Fruit fly (Drosophila melanogaster) whole organism, prepupa: ENCODE data around the gene CG16762.
A peak's percentile ranks its signal among the peaks of the same experiment; 100 is the strongest.

ENCODE experiments used
- Blimp-1 ChIP-seq: fragments of 200-800 bp; sonication (Bioruptor generic); optimal IDR thresholded peaks from 3 replicates; lab custom pipeline; 2017; ENCODE audit warnings: missing biosample characterization, missing genetic modification characterization, mild to moderate bottlenecking, moderate library complexity, missing genetic modification reagents
- CG10631 ChIP-seq: fragments of 200-800 bp; sonication (Bioruptor generic); optimal IDR thresholded peaks from 2 replicates; lab custom pipeline; 2016; ENCODE audit warnings: missing biosample characterization, missing genetic modification characterization
- CG10669 ChIP-seq: fragments of 200-800 bp; sonication (Bioruptor generic); optimal IDR thresholded peaks from 3 replicates; lab custom pipeline; 2018; ENCODE audit warnings: missing biosample characterization, mild to moderate bottlenecking, missing genetic modification characterization, moderate library complexity
- CG11762 ChIP-seq: fragments of 200-800 bp; sonication (Bioruptor generic); optimal IDR thresholded peaks from 3 replicates; lab custom pipeline; 2016; ENCODE audit warnings: missing biosample characterization, missing genetic modification characterization; ENCODE audit not compliant: insufficient read depth
- CG11902 ChIP-seq: fragments of 200-800 bp; sonication (Bioruptor generic); optimal IDR thresholded peaks from 3 replicates; lab custom pipeline; 2016; ENCODE audit warnings: missing biosample characterization, missing genetic modification characterization
- CG1621 ChIP-seq: fragments of 200-800 bp; sonication (Bioruptor generic); optimal IDR thresholded peaks from 3 replicates; lab custom pipeline; 2018; ENCODE audit warnings: missing biosample characterization, mild to moderate bottlenecking, missing genetic modification characterization
- CG31627 ChIP-seq: fragments of 200-800 bp; sonication (Bioruptor generic); optimal IDR thresholded peaks from 3 replicates; lab custom pipeline; 2016; ENCODE audit warnings: missing biosample characterization, missing genetic modification characterization
- CG34406 ChIP-seq: fragments of 200-800 bp; sonication (Bioruptor generic); optimal IDR thresholded peaks from 3 replicates; lab custom pipeline; 2016; ENCODE audit warnings: missing biosample characterization, missing genetic modification characterization
- CG3919 ChIP-seq: fragments of 200-800 bp; sonication (Bioruptor generic); optimal IDR thresholded peaks from 3 replicates; lab custom pipeline; 2016; ENCODE audit warnings: missing biosample characterization, missing genetic modification characterization
- CG4318 ChIP-seq: fragments of 200-800 bp; sonication (Bioruptor generic); optimal IDR thresholded peaks from 3 replicates; lab custom pipeline; 2017; ENCODE audit warnings: missing biosample characterization, mild to moderate bottlenecking, missing genetic modification characterization
- CG6163 ChIP-seq: fragments of 200-800 bp; sonication (Bioruptor generic); IDR thresholded peaks from 3 replicates; pipeline ENCODE4 v1.3.6; 2022; ENCODE audit warnings: missing biosample characterization, missing genetic modification characterization
- CG6792 ChIP-seq: fragments of 200-800 bp; sonication (Bioruptor generic); optimal IDR thresholded peaks from 3 replicates; lab custom pipeline; 2016; ENCODE audit warnings: missing biosample characterization, missing genetic modification characterization
- CG6808 ChIP-seq: fragments of 200-800 bp; sonication (Bioruptor generic); optimal IDR thresholded peaks from 3 replicates; lab custom pipeline; 2017; ENCODE audit warnings: missing biosample characterization, missing genetic modification characterization, mild to moderate bottlenecking, moderate library complexity, missing genetic modification reagents
- CG6854 ChIP-seq: fragments of 200-800 bp; sonication (Bioruptor generic); optimal IDR thresholded peaks from 2 replicates; lab custom pipeline; 2017; ENCODE audit warnings: missing biosample characterization, mild to moderate bottlenecking, missing genetic modification characterization
- CG7368 ChIP-seq: fragments of 200-800 bp; sonication (Bioruptor generic); optimal IDR thresholded peaks from 3 replicates; lab custom pipeline; 2016; ENCODE audit warnings: missing biosample characterization, missing genetic modification characterization
- CG8119 ChIP-seq: fragments of 200-800 bp; sonication (Bioruptor generic); IDR thresholded peaks from 3 replicates; pipeline ENCODE4 v1.3.6; 2022; ENCODE audit warnings: missing biosample characterization, missing genetic modification characterization
- CG8632 ChIP-seq: fragments of 200-800 bp; sonication (Bioruptor generic); optimal IDR thresholded peaks from 3 replicates; lab custom pipeline; 2016; ENCODE audit warnings: missing biosample characterization, missing genetic modification characterization
- CG9139 ChIP-seq: fragments of 200-800 bp; sonication (Bioruptor generic); optimal IDR thresholded peaks from 3 replicates; lab custom pipeline; 2017; ENCODE audit warnings: missing biosample characterization, mild to moderate bottlenecking, missing genetic modification characterization
- Eip75B ChIP-seq: fragments of 200-800 bp; sonication (Bioruptor generic); optimal IDR thresholded peaks from 3 replicates; lab custom pipeline; 2016; ENCODE audit warnings: missing biosample characterization, missing genetic modification characterization
- Eip78C ChIP-seq: fragments of 200-800 bp; sonication (Bioruptor generic); peaks from one replicate; lab custom pipeline; 2016; ENCODE audit warnings: missing biosample characterization, missing genetic modification characterization
- Eip93F ChIP-seq: fragments of 200-800 bp; sonication (Bioruptor generic); optimal IDR thresholded peaks from 2 replicates; lab custom pipeline; 2016; ENCODE audit warnings: missing biosample characterization, mild to moderate bottlenecking, missing genetic modification characterization
- Ets21C ChIP-seq: fragments of 200-800 bp; sonication (Bioruptor generic); optimal IDR thresholded peaks from 3 replicates; lab custom pipeline; 2016; ENCODE audit warnings: missing biosample characterization, missing genetic modification characterization
- Gug ChIP-seq: fragments of 200-800 bp; sonication (Bioruptor generic); IDR thresholded peaks from 2 replicates; pipeline ENCODE4 v1.3.6; 2022; ENCODE audit warnings: missing biosample characterization, missing genetic modification characterization
- Hr38 ChIP-seq: sonication (Bioruptor generic); optimal IDR thresholded peaks from 2 replicates; lab custom pipeline; 2016; ENCODE audit warnings: missing biosample characterization, missing genetic modification characterization
- Hr39 ChIP-seq: fragments of 200-800 bp; sonication (Bioruptor generic); optimal IDR thresholded peaks from 2 replicates; lab custom pipeline; 2016; ENCODE audit warnings: missing biosample characterization, missing genetic modification characterization
- Hr4 ChIP-seq: fragments of 200-800 bp; sonication (Bioruptor generic); optimal IDR thresholded peaks from 3 replicates; lab custom pipeline; 2016; ENCODE audit warnings: missing biosample characterization, missing genetic modification characterization
- Lpt ChIP-seq: fragments of 200-800 bp; sonication (Bioruptor generic); optimal IDR thresholded peaks from 3 replicates; lab custom pipeline; 2016; ENCODE audit warnings: missing biosample characterization, missing genetic modification characterization
- Met ChIP-seq: fragments of 200-800 bp; sonication (Bioruptor generic); optimal IDR thresholded peaks from 3 replicates; lab custom pipeline; 2016; ENCODE audit warnings: missing biosample characterization, missing genetic modification characterization
- Smox ChIP-seq: fragments of 200-800 bp; sonication (Bioruptor generic); optimal IDR thresholded peaks from 3 replicates; lab custom pipeline; 2016; ENCODE audit warnings: missing biosample characterization, missing genetic modification characterization
- Sox14 ChIP-seq: fragments of 200-800 bp; sonication (Bioruptor generic); optimal IDR thresholded peaks from 3 replicates; lab custom pipeline; 2016; ENCODE audit warnings: missing biosample characterization, missing genetic modification characterization
- Sox15 ChIP-seq: fragments of 200-800 bp; sonication (Bioruptor generic); optimal IDR thresholded peaks from 3 replicates; lab custom pipeline; 2016; ENCODE audit warnings: missing biosample characterization, missing genetic modification characterization
- acj6 ChIP-seq: fragments of 200-800 bp; sonication (Bioruptor generic); optimal IDR thresholded peaks from 3 replicates; lab custom pipeline; 2016; ENCODE audit warnings: missing biosample characterization, missing genetic modification characterization
- cyc ChIP-seq: fragments of 200-800 bp; sonication (Bioruptor generic); optimal IDR thresholded peaks from 3 replicates; lab custom pipeline; 2016; ENCODE audit warnings: missing biosample characterization, missing genetic modification characterization
- dac ChIP-seq: fragments of 200-800 bp; sonication (Bioruptor generic); optimal IDR thresholded peaks from 2 replicates; lab custom pipeline; 2017; ENCODE audit warnings: missing biosample characterization, mild to moderate bottlenecking, missing genetic modification characterization
- esn ChIP-seq: fragments of 200-800 bp; sonication (Bioruptor generic); optimal IDR thresholded peaks from 2 replicates; lab custom pipeline; 2016; ENCODE audit warnings: missing biosample characterization, mild to moderate bottlenecking, missing genetic modification characterization, moderate library complexity
- fd59A ChIP-seq: fragments of 200-800 bp; sonication (Bioruptor generic); optimal IDR thresholded peaks from 2 replicates; lab custom pipeline; 2017; ENCODE audit warnings: missing biosample characterization, mild to moderate bottlenecking, missing genetic modification characterization, missing genetic modification reagents
- fkh ChIP-seq: fragments of 200-800 bp; sonication (Bioruptor generic); optimal IDR thresholded peaks from 3 replicates; lab custom pipeline; 2017; ENCODE audit warnings: missing biosample characterization, mild to moderate bottlenecking, missing genetic modification characterization, moderate library complexity
- lz ChIP-seq: fragments of 200-800 bp; sonication (Bioruptor generic); optimal IDR thresholded peaks from 3 replicates; lab custom pipeline; 2016; ENCODE audit warnings: missing biosample characterization, missing genetic modification characterization
- pdm3 ChIP-seq: fragments of 200-800 bp; sonication (Bioruptor generic); optimal IDR thresholded peaks from 3 replicates; lab custom pipeline; 2016; ENCODE audit warnings: missing biosample characterization, missing genetic modification characterization
- ss ChIP-seq, 2 experiments: fragments of 200-800 bp; sonication (Bioruptor generic); optimal IDR thresholded peaks; 2 replicates in 1 of 2; 3 replicates in 1 of 2; lab custom pipeline; 2017 to 2018; ENCODE audit warnings: mild to moderate bottlenecking in 2 of 2, missing biosample characterization in 2 of 2, missing genetic modification characterization in 2 of 2, moderate library complexity in 1 of 2
- svp ChIP-seq: fragments of 200-800 bp; sonication (Bioruptor generic); peaks from one replicate; lab custom pipeline; 2016; ENCODE audit warnings: missing biosample characterization, missing genetic modification characterization
- vri ChIP-seq: fragments of 200-800 bp; sonication (Bioruptor generic); optimal IDR thresholded peaks from 3 replicates; lab custom pipeline; 2016; ENCODE audit warnings: missing biosample characterization, mild to moderate bottlenecking, missing genetic modification characterization

Gene CG16762

dm6 chr3L:2494183-2494541 is 18.7 kb upstream of the CG16762 start (continued):
- peak; percentile 84 for TF ChIP-seq CG8632 (GFP tag; lab: Kevin White, UChicago)
- peak; percentile 98 for TF ChIP-seq Eip78C (GFP tag; lab: Kevin White, UChicago)
- peak; percentile 51 for TF ChIP-seq dac (GFP tag; lab: Kevin White, UChicago)
- peak; percentile 88 for TF ChIP-seq Blimp-1 (GFP tag; lab: Kevin White, UChicago)
- peak; percentile 40 for TF ChIP-seq fd59A (GFP tag; lab: Kevin White, UChicago)
- TF ChIP-seq pdm3 (GFP tag; lab: Kevin White, UChicago): peak; percentile 84
- peak; percentile 91 for TF ChIP-seq Eip75B
- TF ChIP-seq CG10631 (GFP tag; lab: Kevin White, UChicago): peak; percentile 77
- peak; percentile 87 for TF ChIP-seq CG6808
- peak; percentile 87 for TF ChIP-seq CG8119
- peak; percentile 82 for TF ChIP-seq CG11902 (GFP tag; lab: Kevin White, UChicago)
- peak; percentile 93 for TF ChIP-seq esn (GFP tag; lab: Kevin White, UChicago)
- peak; percentile 78 for TF ChIP-seq Sox15 (GFP tag; lab: Kevin White, UChicago)
- TF ChIP-seq acj6 (GFP tag; lab: Kevin White, UChicago): peak; percentile 83
- TF ChIP-seq CG6792: peak; percentile 89
- TF ChIP-seq CG7368 (GFP tag; lab: Kevin White, UChicago): peak; percentile 92
- TF ChIP-seq Gug (GFP tag; lab: Robert Waterston, UW): peak; percentile 83
- TF ChIP-seq Ets21C (GFP tag; lab: Kevin White, UChicago): peak; percentile 79
- TF ChIP-seq CG34406 (GFP tag; lab: Kevin White, UChicago): peak; percentile 89
- peak; percentile 91 for TF ChIP-seq cyc (GFP tag; lab: Kevin White, UChicago)
- peak; percentile 95 for TF ChIP-seq CG6163 (GFP tag; lab: Robert Waterston, UW)
- peak; percentile 86 for TF ChIP-seq CG31627 (GFP tag; lab: Kevin White, UChicago)
- no peak for TF ChIP-seq Hr38 (GFP tag; lab: Kevin White, UChicago)
- TF ChIP-seq Sox14 (GFP tag; lab: Kevin White, UChicago): peak; percentile 86
- TF ChIP-seq svp (GFP tag; lab: Kevin White, UChicago): peak; percentile 98
- TF ChIP-seq CG1621 (tag; lab: Kevin White, UChicago): peak; percentile 61
- peak; percentile 87 for TF ChIP-seq CG11762 (GFP tag; lab: Kevin White, UChicago)
- peak; percentile 76 for TF ChIP-seq Hr4 (GFP tag; lab: Kevin White, UChicago)
- peak; percentile 86 to 93 for TF ChIP-seq ss (GFP tag; optimal IDR thresholded peaks at IDR 0.05; lab: Kevin White, UChicago)
- peak; percentile 87 for TF ChIP-seq Hr39
- TF ChIP-seq Lpt: peak; percentile 63
- TF ChIP-seq CG6854 (GFP tag; lab: Kevin White, UChicago): peak; percentile 92
- TF ChIP-seq CG4318: peak; percentile 65
- peak; percentile 91 for TF ChIP-seq lz
- TF ChIP-seq Smox: peak; percentile 90

- TF ChIP-seq Eip93F (GFP tag; lab: Kevin White, UChicago) (peak; percentile 12), Sox14 (GFP tag; lab: Kevin White, UChicago) (peak; percentile 42), Blimp-1 (GFP tag; lab: Kevin White, UChicago) (peak; percentile 19), CG10669 (GFP tag; lab: Kevin White, UChicago) (no peak), Met (GFP tag; lab: Kevin White, UChicago) (no peak), fkh (GFP tag; lab: Kevin White, UChicago) (peak; percentile 76), CG3919 (no peak), vri (GFP tag; lab: Kevin White, UChicago) (peak; percentile 38), CG9139 (GFP tag; lab: Kevin White, UChicago) (no peak), Hr4 (GFP tag; lab: Kevin White, UChicago) (no peak)
Observed at dm6 chr3L:2493517-2494182, 18.2 kb upstream of the CG16762 start.
